Fruit fly (Drosophila melanogaster): ENCODE measurements around the gene Dab.
A peak's percentile ranks its signal among the peaks of the same experiment; 100 is the strongest.

Dab gene

dm6 chr3L:16760274-16760673 is 48.3 kb downstream of the Dab start (continued):
- no peak for TF ChIP-seq net (GFP tag; optimal IDR thresholded peaks at IDR 0.05)
- no peak for TF ChIP-seq fkh (GFP tag; optimal IDR thresholded peaks at IDR 0.05)
- no peak for TF ChIP-seq CG31627 (GFP tag; optimal IDR thresholded peaks at IDR 0.05)
- peak; percentile 27 for TF ChIP-seq acj6 (GFP tag; optimal IDR thresholded peaks at IDR 0.05)
- TF ChIP-seq Ets96B (tag; optimal IDR thresholded peaks at IDR 0.05) = no peak
- TF ChIP-seq Eip78C (GFP tag) = no peak
- TF ChIP-seq vri (GFP tag; optimal IDR thresholded peaks at IDR 0.05) = no peak
- no peak for TF ChIP-seq CG6276 (GFP tag; optimal IDR thresholded peaks at IDR 0.05)
- peak; percentile 37 for TF ChIP-seq svp (GFP tag)
- no peak for TF ChIP-seq CG11294 (GFP tag; IDR thresholded peaks at IDR 0.05)
- no peak for TF ChIP-seq lz (GFP tag; optimal IDR thresholded peaks at IDR 0.05)
- no peak for TF ChIP-seq Sox14 (GFP tag; optimal IDR thresholded peaks at IDR 0.05)
- TF ChIP-seq eg (GFP tag; IDR thresholded peaks at IDR 0.05) = no peak
- TF ChIP-seq CG16779 (tag; optimal IDR thresholded peaks at IDR 0.05) = no peak
- peak; percentile 8 for TF ChIP-seq CG10631 (GFP tag; optimal IDR thresholded peaks at IDR 0.05)
- no peak for TF ChIP-seq CG6854 (GFP tag; optimal IDR thresholded peaks at IDR 0.05)
- 0 out of 3 replicates have a peak, but pooled peaks have one; percentile 22 for TF ChIP-seq CG6163 (GFP tag; IDR thresholded peaks at IDR 0.05)
- TF ChIP-seq CG15336 (GFP tag; IDR thresholded peaks at IDR 0.05) = 0 out of 2 replicates have a peak, but pooled peaks have one; percentile 22
- no peak for TF ChIP-seq Lpt (GFP tag; optimal IDR thresholded peaks at IDR 0.05)
- TF ChIP-seq CG3919 (GFP tag; optimal IDR thresholded peaks at IDR 0.05) = no peak
- TF ChIP-seq CG4318 (GFP tag; optimal IDR thresholded peaks at IDR 0.05) = no peak

- TF ChIP-seq Ets21C (GFP tag; optimal IDR thresholded peaks at IDR 0.05) (no peak), CG6808 (GFP tag; optimal IDR thresholded peaks at IDR 0.05) (peak; percentile 65), CG11294 (GFP tag; IDR thresholded peaks at IDR 0.05) (no peak), CG9139 (GFP tag; optimal IDR thresholded peaks at IDR 0.05) (no peak), salr (GFP tag; optimal IDR thresholded peaks at IDR 0.05) (peak; percentile 49 to 71), CG7368 (GFP tag; optimal IDR thresholded peaks at IDR 0.05) (peak; percentile 33), Sox15 (GFP tag; optimal IDR thresholded peaks at IDR 0.05) (no peak), spab (GFP tag; optimal IDR thresholded peaks at IDR 0.05) (peak; percentile 56), CG1621 (tag; optimal IDR thresholded peaks at IDR 0.05) (peak; percentile 58), Met (GFP tag; optimal IDR thresholded peaks at IDR 0.05) (peak; percentile 47), CG4318 (GFP tag; optimal IDR thresholded peaks at IDR 0.05) (peak; percentile 45), achi (GFP tag; optimal IDR thresholded peaks at IDR 0.05) (peak; percentile 79), CG11902 (GFP tag; optimal IDR thresholded peaks at IDR 0.05) (no peak), svp (GFP tag) (peak; percentile 71), Gug (GFP tag; IDR thresholded peaks at IDR 0.05) (no peak), CG32006 (GFP tag; optimal IDR thresholded peaks at IDR 0.05) (peak; percentile 72), CG8632 (GFP tag; optimal IDR thresholded peaks at IDR 0.05) (peak; percentile 64), CG6792 (GFP tag; optimal IDR thresholded peaks at IDR 0.05) (peak; percentile 52), fd59A (GFP tag; optimal IDR thresholded peaks at IDR 0.05) (peak; percentile 55), net (GFP tag; optimal IDR thresholded peaks at IDR 0.05) (peak; percentile 58), CG10631 (GFP tag; optimal IDR thresholded peaks at IDR 0.05) (peak; percentile 71), dac (GFP tag; optimal IDR thresholded peaks at IDR 0.05) (no peak), OdsH (GFP tag; optimal IDR thresholded peaks at IDR 0.05) (peak; percentile 67), esn (GFP tag; optimal IDR thresholded peaks at IDR 0.05) (peak; percentile 43), CG6163 (GFP tag; IDR thresholded peaks at IDR 0.05) (peak; percentile 70; the same call in 2 of the 3 replicates), ss (GFP tag; optimal IDR thresholded peaks at IDR 0.05) (peak; percentile 43 to 74), CG11762 (GFP tag; optimal IDR thresholded peaks at IDR 0.05; ENCODE audit: insufficient read depth) (peak; percentile 23), fd85E (GFP tag; optimal IDR thresholded peaks at IDR 0.05) (no peak), Hr4 (GFP tag; optimal IDR thresholded peaks at IDR 0.05) (peak; percentile 58), CG8119 (GFP tag; IDR thresholded peaks at IDR 0.05) (peak; percentile 88), dsx (GFP tag; optimal IDR thresholded peaks at IDR 0.05; ENCODE audit: poor library complexity, severe bottlenecking) (peak; percentile 69), Hr38 (GFP tag; optimal IDR thresholded peaks at IDR 0.05) (no peak), CG8319 (GFP tag; optimal IDR thresholded peaks at IDR 0.05) (no peak), CG15336 (GFP tag; IDR thresholded peaks at IDR 0.05) (peak; percentile 76), pdm3 (GFP tag; optimal IDR thresholded peaks at IDR 0.05) (peak; percentile 69)
These were observed 50.5 kb downstream of the Dab start for dm6 chr3L:16762203-16762997.
